Fruit fly (Drosophila melanogaster): ENCODE results near the gene pnt.
A peak's percentile ranks its signal among the peaks of the same experiment; 100 is the strongest.

The pnt gene

DNA sequence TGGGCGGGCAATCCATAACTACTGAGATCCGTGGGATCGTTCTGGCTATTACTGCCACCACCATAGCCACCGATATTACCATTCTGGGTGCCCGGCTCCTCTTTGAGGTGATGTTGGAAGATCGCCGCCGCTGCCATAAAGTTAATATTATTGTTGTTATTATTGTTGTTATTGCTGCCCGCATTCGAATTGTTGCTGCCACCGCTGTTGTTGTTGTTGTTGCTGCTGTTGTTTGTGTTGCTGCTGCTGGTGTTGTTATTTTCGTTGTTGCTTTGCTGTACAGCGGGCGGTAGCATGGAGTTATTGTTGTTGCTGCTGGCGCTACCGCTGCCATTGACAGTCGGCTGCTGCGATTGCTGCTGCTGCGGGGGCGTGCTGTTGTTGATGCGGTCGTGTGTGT is 53.7 kb downstream of the pnt start:
- TF ChIP-seq CG8301 (tag; optimal IDR thresholded peaks at IDR 0.05) (no peak), gl (tag; optimal IDR thresholded peaks at IDR 0.05) (no peak), CG12605 (GFP tag; IDR thresholded peaks at IDR 0.05) (no peak), Pif1B (GFP tag; optimal IDR thresholded peaks at IDR 0.05) (no peak), CG32121 (GFP tag; IDR thresholded peaks at IDR 0.05) (no peak), CG10348 (GFP tag; IDR thresholded peaks at IDR 0.05) (no peak), CG17806 (tag; optimal IDR thresholded peaks at IDR 0.05) (no peak), D1 (tag; optimal IDR thresholded peaks at IDR 0.05) (no peak), CG14655 (GFP tag; optimal IDR thresholded peaks at IDR 0.05) (no peak), CG34367 (tag; optimal IDR thresholded peaks at IDR 0.05) (no peak), Ets98B (GFP tag; IDR thresholded peaks at IDR 0.05) (no peak), CG4496 (GFP tag; IDR thresholded peaks at IDR 0.05) (no peak), Snoo (tag; optimal IDR thresholded peaks at IDR 0.05) (no peak), CG13204 (GFP tag; optimal IDR thresholded peaks at IDR 0.05) (no peak), fd96Ca (GFP tag; IDR thresholded peaks at IDR 0.05) (no peak), CG8159 (tag; optimal IDR thresholded peaks at IDR 0.05) (no peak), Pif1A (GFP tag; optimal IDR thresholded peaks at IDR 0.05) (no peak), CG15710 (tag; optimal IDR thresholded peaks at IDR 0.05) (no peak), rn (GFP tag; IDR thresholded peaks at IDR 0.05) (no peak), EcR (GFP tag; optimal IDR thresholded peaks at IDR 0.05) (no peak)

dm6 chr3R:23290089-23290488 is 55.9 kb downstream of the pnt start, which contains the start of gene bb8:
bb8 (minus strand) TSS chr3R:23290189.
- TF ChIP-seq Pif1A (GFP tag; optimal IDR thresholded peaks at IDR 0.05) = no peak
- TF ChIP-seq fd96Ca (GFP tag; IDR thresholded peaks at IDR 0.05) = no peak
- no peak for TF ChIP-seq CG10348 (GFP tag; IDR thresholded peaks at IDR 0.05)
- no peak for TF ChIP-seq CG9948 (tag; optimal IDR thresholded peaks at IDR 0.05)
- no peak for TF ChIP-seq CG34367 (tag; optimal IDR thresholded peaks at IDR 0.05)
- no peak for TF ChIP-seq Ets98B (GFP tag; IDR thresholded peaks at IDR 0.05)
- TF ChIP-seq Pif1B (GFP tag; optimal IDR thresholded peaks at IDR 0.05) = no peak
- TF ChIP-seq CG8159 (tag; optimal IDR thresholded peaks at IDR 0.05) = no peak
- no peak for TF ChIP-seq CG15710 (tag; optimal IDR thresholded peaks at IDR 0.05)
- TF ChIP-seq gl (tag; optimal IDR thresholded peaks at IDR 0.05) = no peak
- no peak for TF ChIP-seq EcR (GFP tag; optimal IDR thresholded peaks at IDR 0.05)
- no peak for TF ChIP-seq CG32121 (GFP tag; IDR thresholded peaks at IDR 0.05)
- no peak for TF ChIP-seq CG14655 (GFP tag; optimal IDR thresholded peaks at IDR 0.05)
- no peak for TF ChIP-seq CG13204 (GFP tag; optimal IDR thresholded peaks at IDR 0.05)
- no peak for TF ChIP-seq CG4496 (GFP tag; IDR thresholded peaks at IDR 0.05)
- no peak for TF ChIP-seq CG8301 (tag; optimal IDR thresholded peaks at IDR 0.05)

dm6 chr3R:23287951-23288350 is 58.0 kb downstream of the pnt start, which contains the start of gene wam:
wam (minus strand) TSS chr3R:23288051.
- TF ChIP-seq CG14655 (GFP tag; optimal IDR thresholded peaks at IDR 0.05) = no peak

- TF ChIP-seq EcR (GFP tag; optimal IDR thresholded peaks at IDR 0.05) = peak; percentile 66
- TF ChIP-seq CG9948 (tag; optimal IDR thresholded peaks at IDR 0.05) = no peak
- TF ChIP-seq CG34367 (tag; optimal IDR thresholded peaks at IDR 0.05) = no peak
- no peak for TF ChIP-seq CG8301 (tag; optimal IDR thresholded peaks at IDR 0.05)
- no peak for TF ChIP-seq CG15710 (tag; optimal IDR thresholded peaks at IDR 0.05)
Measured at dm6 chr3R:23284256-23284655, 61.7 kb downstream of the pnt start.

DNA sequence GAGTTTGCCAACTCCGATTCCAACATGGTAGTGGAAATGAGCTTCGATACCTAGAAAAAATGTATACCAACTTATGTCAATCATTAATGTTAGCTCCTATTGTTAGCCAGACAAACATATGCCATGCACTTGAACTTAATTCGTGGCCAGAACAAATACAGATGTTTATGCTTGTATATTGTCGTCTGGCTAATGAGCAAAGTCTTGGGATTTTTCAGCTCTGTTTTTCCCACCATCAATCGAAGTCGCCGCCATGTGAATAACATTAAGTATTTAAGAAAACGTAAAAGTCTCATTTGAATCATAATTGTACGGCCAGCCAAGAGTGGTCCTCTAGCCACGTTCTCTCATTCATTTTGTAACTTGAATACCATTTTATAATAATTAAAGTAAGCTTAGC is 62.3 kb downstream of the pnt start, which contains the start of gene CG6763:
CG6763 (plus strand) TSS at position 301 of the 400 bp plus-strand sequence.
- TF ChIP-seq CG10348 (GFP tag; IDR thresholded peaks at IDR 0.05) (no peak), CG34367 (tag; optimal IDR thresholded peaks at IDR 0.05) (no peak), CG8301 (tag; optimal IDR thresholded peaks at IDR 0.05) (no peak), CG4496 (GFP tag; IDR thresholded peaks at IDR 0.05) (no peak), CG32121 (GFP tag; IDR thresholded peaks at IDR 0.05) (no peak), D1 (tag; optimal IDR thresholded peaks at IDR 0.05) (no peak), fd96Ca (GFP tag; IDR thresholded peaks at IDR 0.05) (no peak), CG13204 (GFP tag; optimal IDR thresholded peaks at IDR 0.05) (no peak), EcR (GFP tag; optimal IDR thresholded peaks at IDR 0.05) (no peak), CG8159 (tag; optimal IDR thresholded peaks at IDR 0.05) (no peak), Ets98B (GFP tag; IDR thresholded peaks at IDR 0.05) (no peak), CG12605 (GFP tag; IDR thresholded peaks at IDR 0.05) (no peak), gl (tag; optimal IDR thresholded peaks at IDR 0.05) (no peak), rn (GFP tag; IDR thresholded peaks at IDR 0.05) (no peak), Pif1A (GFP tag; optimal IDR thresholded peaks at IDR 0.05) (no peak), CG17806 (tag; optimal IDR thresholded peaks at IDR 0.05) (no peak), CG14655 (GFP tag; optimal IDR thresholded peaks at IDR 0.05) (no peak)

- TF ChIP-seq CG8159 (tag; optimal IDR thresholded peaks at IDR 0.05) (peak; percentile 88), CG4496 (GFP tag; IDR thresholded peaks at IDR 0.05) (peak; percentile 92), Snoo (tag; optimal IDR thresholded peaks at IDR 0.05) (peak; percentile 85), CG14655 (GFP tag; optimal IDR thresholded peaks at IDR 0.05) (peak; percentile 87), CG32121 (GFP tag; IDR thresholded peaks at IDR 0.05) (peak; percentile 93), D1 (tag; optimal IDR thresholded peaks at IDR 0.05) (no peak), EcR (GFP tag; optimal IDR thresholded peaks at IDR 0.05) (no peak), Ets98B (GFP tag; IDR thresholded peaks at IDR 0.05) (peak; percentile 89), CG34367 (tag; optimal IDR thresholded peaks at IDR 0.05) (peak; percentile 83), CG17806 (tag; optimal IDR thresholded peaks at IDR 0.05) (peak; percentile 90), rn (GFP tag; IDR thresholded peaks at IDR 0.05) (peak; percentile 77), fd96Ca (GFP tag; IDR thresholded peaks at IDR 0.05) (peak; percentile 75), Pif1A (GFP tag; optimal IDR thresholded peaks at IDR 0.05) (peak; percentile 82), gl (tag; optimal IDR thresholded peaks at IDR 0.05) (peak; percentile 50), CG12605 (GFP tag; IDR thresholded peaks at IDR 0.05) (peak; percentile 90), Pif1B (GFP tag; optimal IDR thresholded peaks at IDR 0.05) (peak; percentile 84), CG13204 (GFP tag; optimal IDR thresholded peaks at IDR 0.05) (peak; percentile 41), CG8301 (tag; optimal IDR thresholded peaks at IDR 0.05) (peak; percentile 85), CG9948 (tag; optimal IDR thresholded peaks at IDR 0.05) (peak; percentile 85), CG15710 (tag; optimal IDR thresholded peaks at IDR 0.05) (peak; percentile 88), CG10348 (GFP tag; IDR thresholded peaks at IDR 0.05) (no peak)
Measured at dm6 chr3R:23280806-23281257, 65.1 kb downstream of the pnt start, which contains the start of the genes orb and Cdc16. orb (minus strand) TSS chr3R:23280856. Cdc16 (plus strand) TSS chr3R:23281201.
